Fruit fly (Drosophila melanogaster) whole organism, wandering third instar larva: ENCODE results near the gene CG10669.

Experiments
- CG32264 ChIP-seq: fragments of 200-800 bp; sonication (Bioruptor generic); optimal IDR thresholded peaks from 2 replicates; lab custom pipeline; 2016; ENCODE audit warnings: missing biosample characterization, missing genetic modification characterization
- CG9705 ChIP-seq: fragments of 200-800 bp; sonication (Bioruptor generic); optimal IDR thresholded peaks from 2 replicates; lab custom pipeline; 2018; ENCODE audit warnings: missing biosample characterization, mild to moderate bottlenecking, missing genetic modification characterization
- CrebA ChIP-seq: fragments of 200-800 bp; sonication (Bioruptor generic); optimal IDR thresholded peaks from 2 replicates; lab custom pipeline; 2016; ENCODE audit warnings: missing biosample characterization, mild to moderate bottlenecking, missing genetic modification characterization, borderline replicate concordance
- Dfd ChIP-seq: fragments of >200 bp; optimal IDR thresholded peaks from 2 replicates; lab custom pipeline; 2017; ENCODE audit warnings: missing biosample characterization, missing genetic modification characterization
- Dif ChIP-seq: fragments of 200-275, 200-300 bp; sonication (Bioruptor generic); optimal IDR thresholded peaks from 2 replicates; lab custom pipeline; 2018; ENCODE audit warnings: missing biosample characterization, missing genetic modification characterization; ENCODE audit not compliant: partially characterized antibody
- GATAd ChIP-seq: sonication (Bioruptor generic); optimal IDR thresholded peaks from 2 replicates; lab custom pipeline; 2016; ENCODE audit warnings: missing biosample characterization, missing genetic modification characterization
- HLH106 ChIP-seq: fragments of 200-800 bp; optimal IDR thresholded peaks from 3 replicates; lab custom pipeline; 2019; ENCODE audit warnings: missing biosample characterization, mild to moderate bottlenecking, missing genetic modification characterization, moderate library complexity
- Hr78 ChIP-seq: fragments of >200 bp; optimal IDR thresholded peaks from 2 replicates; lab custom pipeline; 2017; ENCODE audit warnings: missing biosample characterization, missing genetic modification characterization
- Hr83 ChIP-seq: fragments of 200-300 bp; sonication (Bioruptor generic); optimal IDR thresholded peaks from 2 replicates; lab custom pipeline; 2016; ENCODE audit warnings: missing biosample characterization, mild to moderate bottlenecking, missing genetic modification characterization, moderate library complexity; ENCODE audit not compliant: poor library complexity, severe bottlenecking
- Jra ChIP-seq: sonication (Bioruptor generic); optimal IDR thresholded peaks from 2 replicates; lab custom pipeline; 2016; ENCODE audit warnings: missing biosample characterization, missing genetic modification characterization
- Myc ChIP-seq: fragments of >200 bp; optimal IDR thresholded peaks from 2 replicates; lab custom pipeline; 2017
- OdsH ChIP-seq: fragments of 200-800 bp; sonication (Bioruptor generic); optimal IDR thresholded peaks from 2 replicates; lab custom pipeline; 2016; ENCODE audit warnings: missing biosample characterization, mild to moderate bottlenecking, missing genetic modification characterization
- Sp1 ChIP-seq: fragments of 200-800 bp; sonication (Bioruptor generic); optimal IDR thresholded peaks from 3 replicates; lab custom pipeline; 2019; ENCODE audit warnings: missing biosample characterization, mild to moderate bottlenecking, missing genetic modification characterization, moderate library complexity
- Vsx2 ChIP-seq: fragments of 200-300, 225-300 bp; sonication (Bioruptor generic); optimal IDR thresholded peaks from 2 replicates; lab custom pipeline; 2018; ENCODE audit warnings: missing biosample characterization, missing genetic modification characterization; ENCODE audit not compliant: partially characterized antibody
- br ChIP-seq: fragments of 200-800 bp; sonication (Bioruptor generic); optimal IDR thresholded peaks from 2 replicates; lab custom pipeline; 2016; ENCODE audit warnings: missing biosample characterization, missing genetic modification characterization
- brk ChIP-seq: fragments of 200-800 bp; sonication (Bioruptor generic); optimal IDR thresholded peaks from 2 replicates; lab custom pipeline; 2016; ENCODE audit warnings: missing biosample characterization, mild to moderate bottlenecking, missing genetic modification characterization
- dl ChIP-seq, 2 experiments: fragments of 175-275, 200-275 bp in 1 of 2; fragments of 200-275 bp in 1 of 2; sonication (Bioruptor generic); optimal IDR thresholded peaks; lab custom pipeline; 2018; ENCODE audit warnings: mild to moderate bottlenecking in 2 of 2, missing biosample characterization in 2 of 2, missing genetic modification characterization in 2 of 2, moderate library complexity in 2 of 2; ENCODE audit not compliant: partially characterized antibody in 2 of 2, insufficient read depth in 1 of 2
- dmrt93B ChIP-seq: fragments of 200-800 bp; sonication (Bioruptor generic); optimal IDR thresholded peaks from 2 replicates; lab custom pipeline; 2018; ENCODE audit warnings: missing biosample characterization, mild to moderate bottlenecking, missing genetic modification characterization
- ey ChIP-seq: fragments of 200-800 bp; sonication (Bioruptor generic); optimal IDR thresholded peaks from 2 replicates; lab custom pipeline; 2016; ENCODE audit warnings: missing biosample characterization, missing genetic modification characterization
- fru ChIP-seq: fragments of 200-800 bp; sonication (Bioruptor generic); optimal IDR thresholded peaks from 3 replicates; lab custom pipeline; 2016; ENCODE audit warnings: missing biosample characterization, mild to moderate bottlenecking, missing genetic modification characterization
- h ChIP-seq: fragments of 200-800 bp; sonication (Bioruptor generic); optimal IDR thresholded peaks from 3 replicates; lab custom pipeline; 2016; ENCODE audit warnings: missing biosample characterization, mild to moderate bottlenecking, missing genetic modification characterization
- lola ChIP-seq: fragments of >200 bp; optimal IDR thresholded peaks from 2 replicates; lab custom pipeline; 2017; ENCODE audit warnings: missing biosample characterization, missing genetic modification characterization
- psq ChIP-seq: fragments of 200-800 bp; sonication (Bioruptor generic); optimal IDR thresholded peaks from 3 replicates; lab custom pipeline; 2017; ENCODE audit warnings: missing biosample characterization, mild to moderate bottlenecking, missing genetic modification characterization, moderate library complexity
- rgr ChIP-seq: fragments of 200-800 bp; sonication (Bioruptor generic); optimal IDR thresholded peaks from 3 replicates; lab custom pipeline; 2016; ENCODE audit warnings: missing biosample characterization, mild to moderate bottlenecking, missing genetic modification characterization
- sv ChIP-seq: fragments of 200-800 bp; sonication (Bioruptor generic); optimal IDR thresholded peaks from 3 replicates; lab custom pipeline; 2016; ENCODE audit warnings: missing biosample characterization, missing genetic modification characterization
- tai ChIP-seq: sonication (Bioruptor generic); optimal IDR thresholded peaks from 2 replicates; lab custom pipeline; 2016; ENCODE audit warnings: missing biosample characterization, missing genetic modification characterization
- usp ChIP-seq: fragments of >200 bp; optimal IDR thresholded peaks from 2 replicates; lab custom pipeline; 2017; ENCODE audit warnings: missing biosample characterization, missing genetic modification characterization

The CG10669 gene

DNA sequence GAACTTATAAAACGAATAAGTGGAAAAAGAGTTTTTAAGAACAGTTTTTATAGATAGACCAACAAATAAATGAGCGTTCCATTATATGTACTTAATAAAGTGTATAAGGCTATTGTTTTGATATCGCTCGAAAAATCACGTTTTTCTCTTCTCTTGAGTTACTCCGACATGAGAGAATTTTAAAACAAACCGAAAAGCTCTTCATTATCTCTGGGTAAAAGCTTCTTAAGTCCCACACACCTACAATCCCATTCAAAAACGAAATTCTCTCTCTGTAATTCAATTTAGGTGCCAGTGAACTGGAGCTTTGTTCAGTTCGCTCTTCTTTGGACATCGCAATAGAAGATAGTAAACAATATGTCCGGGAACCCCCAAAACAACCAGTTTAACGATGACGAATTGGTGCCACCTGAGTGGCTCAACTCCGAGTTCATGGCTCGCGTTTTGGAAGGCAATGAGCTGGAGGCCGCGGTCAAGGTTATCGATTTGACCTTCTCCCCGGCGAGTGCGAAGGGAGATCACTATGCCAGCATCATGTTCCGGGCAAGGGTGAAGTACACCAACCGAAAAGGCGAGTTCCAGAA lies 31.1 kb downstream of the CG10669 start, which contains the start of gene CG31436 (continued):
- TF ChIP-seq Dfd (GFP tag; lab: Kevin White, UChicago) = no peak
- no peak for TF ChIP-seq psq (GFP tag; lab: Kevin White, UChicago)
- TF ChIP-seq ey (GFP tag; lab: Kevin White, UChicago) = no peak
- TF ChIP-seq, all 38 proteins: peak for 4

dm6 chr3R:25302239-25302638 lies 32.8 kb downstream of the CG10669 start, which contains the start of gene CG31370:
CG31370 (plus strand) TSS chr3R:25302464.
- TF ChIP-seq ey (GFP tag; lab: Kevin White, UChicago) (no peak), brk (GFP tag; lab: Kevin White, UChicago) (peak; percentile 57)

dm6 chr3R:25300575-25300974 lies 34.5 kb downstream of the CG10669 start, which contains the start of gene CG13659:
CG13659 (plus strand) TSS chr3R:25300891.
- TF ChIP-seq CG9705 (GFP tag; lab: Kevin White, UChicago) (no peak), OdsH (GFP tag; lab: Kevin White, UChicago) (no peak), rgr (no peak), dl (GFP tag; optimal IDR thresholded peaks at IDR 0.05; lab: Kevin White, UChicago; ENCODE audit: insufficient read depth in 1 of 2, partially characterized antibody in 2 of 2) (no peak)

dm6 chr3R:25299507-25299964 lies 35.5 kb downstream of the CG10669 start, which contains the start of gene CG31288:
CG31288 (minus strand) TSS chr3R:25299557.
- TF ChIP-seq br = no peak
- TF ChIP-seq dmrt93B (GFP tag; lab: Kevin White, UChicago) = no peak
- TF ChIP-seq Hr78 (GFP tag; lab: Kevin White, UChicago) = no peak
- TF ChIP-seq CG32264 (GFP tag; lab: Kevin White, UChicago) = no peak
- TF ChIP-seq Hr83 (GFP tag; lab: Kevin White, UChicago) = no peak
- TF ChIP-seq Jra = no peak
- no peak for TF ChIP-seq CG9705 (GFP tag; lab: Kevin White, UChicago)
- no peak for TF ChIP-seq CrebA (GFP tag; lab: Kevin White, UChicago)
- TF ChIP-seq brk (GFP tag; lab: Kevin White, UChicago) = no peak
- no peak for TF ChIP-seq tai (GFP tag; lab: Kevin White, UChicago)
- TF ChIP-seq Dif (GFP tag; lab: Kevin White, UChicago) = no peak
- no peak for TF ChIP-seq Myc (lab: Kevin White, UChicago)
- TF ChIP-seq rgr = no peak
- no peak for TF ChIP-seq lola (GFP tag; lab: Kevin White, UChicago)
- no peak for TF ChIP-seq sv (GFP tag; lab: Kevin White, UChicago)
- TF ChIP-seq h = no peak
- no peak for TF ChIP-seq GATAd (GFP tag; lab: Kevin White, UChicago)
- TF ChIP-seq HLH106 (tag; lab: Kevin White, UChicago) = no peak
- no peak for TF ChIP-seq Vsx2 (GFP tag; lab: Kevin White, UChicago)
- TF ChIP-seq, all 38 proteins: peak for 0

DNA sequence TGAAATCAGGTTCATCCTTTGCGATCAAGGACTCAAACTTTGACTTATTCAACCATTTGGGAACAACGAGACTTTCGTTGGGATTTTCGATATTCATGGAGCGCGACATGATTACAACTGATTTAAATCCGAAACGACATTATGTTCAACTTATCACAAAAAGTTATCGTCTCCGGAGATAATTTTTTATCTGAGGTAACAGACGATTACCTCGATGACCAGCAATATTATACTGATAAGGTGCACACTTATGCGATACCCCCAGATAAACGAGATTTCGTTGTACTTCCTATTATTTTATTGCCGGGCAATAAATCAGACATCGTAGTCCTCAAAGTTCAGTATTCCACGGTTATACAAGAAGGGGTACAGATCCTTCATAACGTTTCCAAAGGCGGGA lies 37.4 kb downstream of the CG10669 start, which contains the start of gene CG31097:
TSS of gene CG31097 (minus strand) at position 101 of the 400 bp plus-strand sequence.
- TF ChIP-seq br (no peak), usp (GFP tag; lab: Kevin White, UChicago) (no peak), Dfd (GFP tag; lab: Kevin White, UChicago) (no peak), Hr83 (GFP tag; lab: Kevin White, UChicago) (no peak), Myc (lab: Kevin White, UChicago) (no peak), dmrt93B (GFP tag; lab: Kevin White, UChicago) (no peak), fru (no peak), Hr78 (GFP tag; lab: Kevin White, UChicago) (no peak), Sp1 (GFP tag; lab: Kevin White, UChicago) (no peak), ey (GFP tag; lab: Kevin White, UChicago) (no peak)
